Fruit fly (Drosophila melanogaster): ENCODE data around the gene RpS10b.

The RpS10b gene

DNA sequence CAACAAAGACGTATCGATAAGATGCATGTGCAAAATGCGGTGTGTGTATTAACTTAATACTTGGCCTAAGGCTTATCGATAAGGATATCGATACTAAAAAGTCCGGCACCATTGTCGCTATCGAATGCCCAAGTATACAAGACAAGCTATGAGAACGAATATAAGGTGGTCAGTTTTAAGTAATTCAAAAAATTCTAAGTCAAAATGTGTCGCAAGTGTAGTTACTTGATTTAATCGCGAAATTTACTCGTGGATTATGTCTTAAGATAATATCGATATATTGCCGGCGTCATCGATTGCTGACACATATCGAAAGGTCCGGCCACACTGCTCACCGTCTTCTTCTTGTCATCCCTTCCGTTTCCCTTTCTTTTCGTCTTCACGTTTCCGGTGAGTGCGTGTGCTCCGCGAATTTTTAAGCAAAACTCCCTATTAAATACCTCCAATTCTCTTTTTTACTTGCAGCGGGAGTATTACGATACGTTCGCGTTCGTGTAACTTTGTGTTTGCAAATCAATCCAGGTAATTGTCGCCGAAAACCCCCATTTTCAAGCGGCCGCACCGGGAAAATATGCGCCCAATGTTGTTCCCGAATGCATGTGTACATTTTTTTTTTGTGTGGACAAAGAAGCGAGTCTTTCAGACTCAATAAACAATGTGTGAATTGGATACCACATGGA, at the start of gene RpS10b (continued):
- TF ChIP-seq gcm (GFP tag; optimal IDR thresholded peaks at IDR 0.05) (peak; percentile 82), CG11085 (GFP tag; IDR thresholded peaks at IDR 0.05) (peak; percentile 78), BEAF-32 (GFP tag; optimal IDR thresholded peaks at IDR 0.05) (peak; percentile 98), Jarid2 (GFP tag; optimal IDR thresholded peaks at IDR 0.05) (peak; percentile 82), CG14441 (GFP tag; IDR thresholded peaks at IDR 0.05) (peak; percentile 56; the same call in 1 of the 2 replicates), trh (GFP tag; optimal IDR thresholded peaks at IDR 0.05) (peak; percentile 81), Sry-β (GFP tag; optimal IDR thresholded peaks at IDR 0.05) (peak; percentile 56), lmd (GFP tag; IDR thresholded peaks at IDR 0.05) (peak; percentile 65), CTCF (GFP tag; optimal IDR thresholded peaks at IDR 0.05) (peak; percentile 69), CG6272 (GFP tag; IDR thresholded peaks at IDR 0.05) (peak; percentile 63; the same call in 1 of the 2 replicates), CG10654 (GFP tag; optimal IDR thresholded peaks at IDR 0.05) (peak; percentile 83), dati (GFP tag; IDR thresholded peaks at IDR 0.05) (peak; percentile 54), CG16863 (GFP tag; optimal IDR thresholded peaks at IDR 0.05) (peak; percentile 83), Mrtf (GFP tag; IDR thresholded peaks at IDR 0.05) (peak; percentile 72; the same call in 2 of the 3 replicates), CG10543 (GFP tag; optimal IDR thresholded peaks at IDR 0.05) (peak; percentile 98), CG10267 (tag; optimal IDR thresholded peaks at IDR 0.05) (peak; percentile 84), Hr39 (optimal IDR thresholded peaks at IDR 0.05) (no peak), dmrt11E (tag; optimal IDR thresholded peaks at IDR 0.05) (peak; percentile 85), pb (GFP tag; optimal IDR thresholded peaks at IDR 0.05) (peak; percentile 93), CG13287 (GFP tag; IDR thresholded peaks at IDR 0.05; ENCODE audit: partially characterized antibody) (peak; percentile 91), CG9437 (GFP tag; optimal IDR thresholded peaks at IDR 0.05) (peak; percentile 89), CG13424 (tag; optimal IDR thresholded peaks at IDR 0.05) (peak; percentile 60), bsh (GFP tag; optimal IDR thresholded peaks at IDR 0.05) (peak; percentile 65 to 71), CG6791 (GFP tag; IDR thresholded peaks at IDR 0.05; ENCODE audit: partially characterized antibody) (peak; percentile 87), CG4730 (GFP tag; IDR thresholded peaks at IDR 0.05) (0 out of 2 replicates have a peak, but pooled peaks have one; percentile 25), pros (GFP tag; optimal IDR thresholded peaks at IDR 0.05) (peak; percentile 54), Taf1 (GFP tag; IDR thresholded peaks at IDR 0.05) (no peak; the same call in 1 of the 2 replicates), CG8765 (GFP tag; IDR thresholded peaks at IDR 0.05) (peak; percentile 29; the same call in 1 of the 2 replicates), Hand (GFP tag; optimal IDR thresholded peaks at IDR 0.05) (peak; percentile 90), pfk (GFP tag; optimal IDR thresholded peaks at IDR 0.05) (peak; percentile 81), Asciz (GFP tag; optimal IDR thresholded peaks at IDR 0.05) (peak; percentile 94), Ets65A (GFP tag) (peak; percentile 98), unc-4 (GFP tag; IDR thresholded peaks at IDR 0.05; ENCODE audit: partially characterized antibody) (peak; percentile 88), otp (GFP tag; IDR thresholded peaks at IDR 0.05) (peak; percentile 87), fd102C (GFP tag; optimal IDR thresholded peaks at IDR 0.05) (peak; percentile 79), Sry-δ (GFP tag; optimal IDR thresholded peaks at IDR 0.05) (peak; percentile 95), Sox100B (GFP tag; optimal IDR thresholded peaks at IDR 0.05) (peak; percentile 95), CG30020 (tag; optimal IDR thresholded peaks at IDR 0.05) (peak; percentile 69), her (GFP tag; optimal IDR thresholded peaks at IDR 0.05) (peak; percentile 84), ttk (GFP tag; IDR thresholded peaks at IDR 0.05) (peak; percentile 60), CoRest (tag; optimal IDR thresholded peaks at IDR 0.05) (peak; percentile 77), CG11723 (GFP tag; optimal IDR thresholded peaks at IDR 0.05) (peak; percentile 93), croc (GFP tag; conservative IDR thresholded peaks at IDR 0.05) (peak; percentile 60; the same call in 2 of the 3 replicates), ci (GFP tag; IDR thresholded peaks at IDR 0.05) (peak; percentile 96), Eip74EF (GFP tag; optimal IDR thresholded peaks at IDR 0.05) (peak in 1 of 2 experiments; percentile 87), HLH54F (GFP tag; optimal IDR thresholded peaks at IDR 0.05) (peak; percentile 85), CG14050 (GFP tag; IDR thresholded peaks at IDR 0.05) (no peak), CG11504 (tag; optimal IDR thresholded peaks at IDR 0.05) (peak; percentile 77), ftz-f1 (GFP tag; optimal IDR thresholded peaks at IDR 0.05) (peak; percentile 56)

Measured in whole organism, embryonic.